Worm (Caenorhabditis elegans) whole organism, L1 larva: ENCODE measurements around the gene M05D6.1.

Experiments
- C04F5.9 ChIP-seq: sonication (generic microtip); optimal IDR thresholded peaks from 2 replicates; lab custom pipeline; 2016; ENCODE audit warnings: missing genetic modification characterization, missing compliant biosample characterization
- ama-1 ChIP-seq: fragments of 150-350 bp; optimal IDR thresholded peaks from 2 replicates; lab custom pipeline; 2014
- ceh-82 ChIP-seq, 3 experiments: fragments of 150-350 bp in 1 of 3; sonication (generic microtip) in 2 of 3; optimal IDR thresholded peaks; 2 replicates each; lab custom pipeline; 2014 to 2017; ENCODE audit warnings: missing biosample characterization in 3 of 3, missing genetic modification characterization in 3 of 3
- ces-1 ChIP-seq: fragments of 150-350 bp; optimal IDR thresholded peaks from 2 replicates; lab custom pipeline; 2014; ENCODE audit warnings: missing biosample characterization, missing genetic modification reagents, missing genetic modification characterization
- fkh-4 ChIP-seq: sonication (generic microtip); optimal IDR thresholded peaks from 2 replicates; lab custom pipeline; 2016; ENCODE audit warnings: missing compliant biosample characterization, missing genetic modification characterization, borderline replicate concordance
- ztf-11 ChIP-seq, 2 experiments: sonication (generic microtip); optimal IDR thresholded peaks; 2 replicates each; lab custom pipeline; 2016 to 2017; ENCODE audit warnings: missing genetic modification characterization in 2 of 2, missing biosample characterization in 1 of 2, missing compliant biosample characterization in 1 of 2

DNA sequence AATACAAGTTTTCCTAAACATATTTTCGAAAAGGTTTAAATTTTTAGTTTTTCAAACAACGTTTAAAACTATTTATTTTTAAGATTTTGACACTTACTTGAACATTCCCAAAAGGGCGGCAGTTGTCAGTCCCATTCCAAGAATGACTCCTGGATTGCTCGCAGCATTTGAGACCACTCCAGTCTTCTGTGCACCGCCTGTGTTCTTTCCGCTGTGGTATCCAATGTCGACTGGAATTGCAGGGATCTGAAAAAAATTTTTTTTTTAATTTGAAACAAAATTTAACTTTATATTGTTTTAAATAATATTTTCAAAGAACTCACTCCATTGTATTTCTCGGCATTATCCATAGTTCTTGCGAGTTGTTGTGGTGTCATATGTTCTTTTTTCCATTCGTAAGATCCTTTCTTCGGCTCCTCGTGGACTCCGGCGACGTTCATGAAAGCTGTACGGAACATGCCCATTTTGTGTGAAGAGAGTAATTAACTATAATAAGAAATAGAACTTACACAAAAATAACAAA, 6.6 kb upstream of the M05D6.1 start, which contains the start of gene M05D6.5:
- TF ChIP-seq fkh-4 (tag; lab: Kevin White, UChicago) (no peak), ama-1 (lab: Kevin White, UChicago) (no peak), ces-1 (no peak), ceh-82 (tag; optimal IDR thresholded peaks at IDR 0.05; lab: Kevin White, UChicago) (no peak), ztf-11 (tag; optimal IDR thresholded peaks at IDR 0.05; lab: Kevin White, UChicago) (no peak), C04F5.9 (tag; lab: Kevin White, UChicago) (no peak)
